Worm (Caenorhabditis elegans) whole organism, L1 larva: Measurements from ENCODE around the gene ceh-87.
"Not testable (repeated sequence)": the region's sequence is repeated elsewhere in the genome, so short reads cannot be mapped to it uniquely, and the experiment has no call there.

Experiments
- C16A3.4 ChIP-seq: fragments of 150-350 bp; optimal IDR thresholded peaks from 2 replicates; lab custom pipeline; 2014; ENCODE audit warnings: missing biosample characterization, missing genetic modification characterization
- C34B4.2 ChIP-seq: sonication (generic microtip); optimal IDR thresholded peaks from 2 replicates; lab custom pipeline; 2017; ENCODE audit warnings: mild to moderate bottlenecking, missing genetic modification characterization, missing compliant biosample characterization
- F16B12.6 ChIP-seq: fragments of 150-350 bp; optimal IDR thresholded peaks from 2 replicates; lab custom pipeline; 2014; ENCODE audit warnings: missing biosample characterization, missing genetic modification characterization
- ama-1 ChIP-seq: fragments of 150-350 bp; optimal IDR thresholded peaks from 2 replicates; lab custom pipeline; 2014
- blmp-1 ChIP-seq: fragments of 150-350 bp; optimal IDR thresholded peaks from 2 replicates; lab custom pipeline; 2014; ENCODE audit warnings: missing biosample characterization, missing genetic modification characterization
- ceh-82 ChIP-seq, 3 experiments: fragments of 150-350 bp in 1 of 3; sonication (generic microtip) in 2 of 3; optimal IDR thresholded peaks; 2 replicates each; lab custom pipeline; 2014 to 2017; ENCODE audit warnings: missing biosample characterization in 3 of 3, missing genetic modification characterization in 3 of 3
- ceh-88 ChIP-seq: fragments of 200-800 bp; sonication (Bioruptor generic); IDR thresholded peaks from 2 replicates; pipeline ENCODE4 v1.3.6; 2022; ENCODE audit warnings: missing genetic modification characterization, missing compliant biosample characterization
- ceh-90 ChIP-seq: sonication (generic microtip); optimal IDR thresholded peaks from 2 replicates; lab custom pipeline; 2016; ENCODE audit warnings: missing genetic modification characterization, missing compliant biosample characterization
- ces-1 ChIP-seq: fragments of 150-350 bp; optimal IDR thresholded peaks from 2 replicates; lab custom pipeline; 2014; ENCODE audit warnings: missing biosample characterization, missing genetic modification reagents, missing genetic modification characterization
- dpl-1 ChIP-seq, 3 experiments: fragments of 150-350 bp in 2 of 3; sonication (generic microtip) in 1 of 3; optimal IDR thresholded peaks; 2 replicates each; lab custom pipeline; 2014 to 2017; ENCODE audit warnings: missing biosample characterization in 3 of 3, missing genetic modification characterization in 3 of 3, missing genetic modification reagents in 3 of 3
- dsc-1 ChIP-seq: sonication (generic microtip); optimal IDR thresholded peaks from 2 replicates; lab custom pipeline; 2016; ENCODE audit warnings: mild to moderate bottlenecking, missing genetic modification characterization, missing compliant biosample characterization
- efl-1 ChIP-seq, 4 experiments: fragments of 150-350 bp; optimal IDR thresholded peaks in 3 of 4; peaks in 1 of 4; 1 replicate in 1 of 4; 2 replicates in 3 of 4; lab custom pipeline; 2014; ENCODE audit warnings: missing biosample characterization in 2 of 4, missing genetic modification characterization in 2 of 4, missing genetic modification reagents in 2 of 4
- efl-3 ChIP-seq: fragments of 200-800 bp; sonication (Bioruptor generic); optimal IDR thresholded peaks from 2 replicates; lab custom pipeline; 2018; ENCODE audit warnings: mild to moderate bottlenecking, missing genetic modification characterization, missing compliant biosample characterization
- elt-2 ChIP-seq: sonication (generic microtip); optimal IDR thresholded peaks from 2 replicates; lab custom pipeline; 2016; ENCODE audit warnings: missing genetic modification characterization, mild to moderate bottlenecking, inconsistent platforms, missing compliant biosample characterization, missing genetic modification reagents
- ets-5 ChIP-seq: fragments of 200-800 bp; sonication (Bioruptor generic); IDR thresholded peaks from 2 replicates; pipeline ENCODE4 v1.3.6; 2022; ENCODE audit warnings: missing genetic modification characterization, missing compliant biosample characterization
- fkh-8 ChIP-seq: sonication (generic microtip); optimal IDR thresholded peaks from 2 replicates; lab custom pipeline; 2016; ENCODE audit warnings: mild to moderate bottlenecking, missing genetic modification characterization, missing compliant biosample characterization
- grh-1 ChIP-seq: fragments of 200-800 bp; sonication (Bioruptor generic); IDR thresholded peaks from 2 replicates; pipeline ENCODE4 v1.3.6; 2022; ENCODE audit warnings: missing genetic modification reagents, missing genetic modification characterization, missing compliant biosample characterization
- hlh-4 ChIP-seq: sonication (generic microtip); optimal IDR thresholded peaks from 2 replicates; lab custom pipeline; 2016; ENCODE audit warnings: mild to moderate bottlenecking, missing genetic modification characterization, missing compliant biosample characterization
- irx-1 ChIP-seq: sonication (generic microtip); optimal IDR thresholded peaks from 2 replicates; lab custom pipeline; 2016; ENCODE audit warnings: missing genetic modification characterization, missing compliant biosample characterization
- jun-1 ChIP-seq: fragments of 150-350 bp; optimal IDR thresholded peaks from 2 replicates; lab custom pipeline; 2014; ENCODE audit warnings: missing biosample characterization, missing genetic modification reagents, missing genetic modification characterization
- lin-14 ChIP-seq: fragments of 200-800 bp; sonication (Bioruptor generic); optimal IDR thresholded peaks from 2 replicates; lab custom pipeline; 2018; ENCODE audit warnings: mild to moderate bottlenecking, missing genetic modification characterization, moderate library complexity, missing compliant biosample characterization
- lin-15B ChIP-seq: fragments of 150-350 bp; sonication (generic microtip); optimal IDR thresholded peaks from 3 replicates; lab custom pipeline; 2014; ENCODE audit warnings: missing biosample characterization, missing genetic modification characterization
- lin-35 ChIP-seq, 2 experiments: fragments of 150-350 bp; optimal IDR thresholded peaks; 2 replicates each; lab custom pipeline; 2014; ENCODE audit warnings: missing biosample characterization in 2 of 2, missing genetic modification characterization in 2 of 2, missing genetic modification reagents in 2 of 2
- lsy-2 ChIP-seq, 2 experiments: fragments of 150-350 bp; optimal IDR thresholded peaks; 2 replicates each; lab custom pipeline; 2014; ENCODE audit warnings: missing biosample characterization in 2 of 2, missing genetic modification characterization in 2 of 2
- mef-2 ChIP-seq: fragments of 150-350 bp; optimal IDR thresholded peaks from 2 replicates; lab custom pipeline; 2014; ENCODE audit warnings: missing biosample characterization, missing genetic modification characterization
- mep-1 ChIP-seq: fragments of 150-350 bp; optimal IDR thresholded peaks from 2 replicates; lab custom pipeline; 2014; ENCODE audit warnings: missing biosample characterization, missing genetic modification characterization
- nhr-12 ChIP-seq: sonication (generic microtip); optimal IDR thresholded peaks from 2 replicates; lab custom pipeline; 2017; ENCODE audit warnings: missing biosample characterization, missing genetic modification characterization
- nhr-19 ChIP-seq: fragments of 200-800 bp; sonication (Bioruptor generic); conservative IDR thresholded peaks from 2 replicates; pipeline ENCODE4 v1.3.6; 2022; ENCODE audit warnings: missing genetic modification characterization, missing compliant biosample characterization
- nhr-20 ChIP-seq: sonication (generic microtip); optimal IDR thresholded peaks from 2 replicates; lab custom pipeline; 2016; ENCODE audit warnings: mild to moderate bottlenecking, missing genetic modification characterization, missing compliant biosample characterization
- nhr-237 ChIP-seq: fragments of 150-350 bp; optimal IDR thresholded peaks from 2 replicates; lab custom pipeline; 2014; ENCODE audit warnings: missing biosample characterization, missing genetic modification characterization
- nhr-47 ChIP-seq: sonication (generic microtip); optimal IDR thresholded peaks from 2 replicates; lab custom pipeline; 2016; ENCODE audit warnings: mild to moderate bottlenecking, missing genetic modification characterization, moderate library complexity, missing compliant biosample characterization
- nhr-77 ChIP-seq: fragments of 150-350 bp; optimal IDR thresholded peaks from 2 replicates; lab custom pipeline; 2014; ENCODE audit warnings: missing biosample characterization, missing genetic modification characterization
- nhr-85 ChIP-seq: sonication (generic microtip); peaks from one replicate; lab custom pipeline; 2016; ENCODE audit warnings: missing genetic modification characterization, inconsistent platforms, missing compliant biosample characterization
- pag-3 ChIP-seq: sonication (generic microtip); optimal IDR thresholded peaks from 2 replicates; lab custom pipeline; 2017; ENCODE audit warnings: missing genetic modification characterization, mild to moderate bottlenecking, missing compliant biosample characterization, antibody characterized with exemption, borderline replicate concordance; ENCODE audit not compliant: insufficient read depth
- pqm-1 ChIP-seq: sonication (generic microtip); optimal IDR thresholded peaks from 3 replicates; lab custom pipeline; 2017; ENCODE audit warnings: missing biosample characterization, missing genetic modification characterization
- rnt-1 ChIP-seq: sonication (generic microtip); optimal IDR thresholded peaks from 2 replicates; lab custom pipeline; 2016; ENCODE audit warnings: mild to moderate bottlenecking, missing genetic modification characterization, moderate library complexity, missing compliant biosample characterization
- skn-1 ChIP-seq: fragments of 150-350 bp; optimal IDR thresholded peaks from 2 replicates; lab custom pipeline; 2014; ENCODE audit warnings: missing biosample characterization, missing genetic modification characterization
- snpc-4 ChIP-seq: fragments of 150-350 bp; optimal IDR thresholded peaks from 2 replicates; lab custom pipeline; 2014; ENCODE audit warnings: missing biosample characterization, missing genetic modification characterization
- snu-23 ChIP-seq: sonication (generic microtip); optimal IDR thresholded peaks from 2 replicates; lab custom pipeline; 2016; ENCODE audit warnings: missing genetic modification characterization, missing compliant biosample characterization
- sptf-1 ChIP-seq: fragments of 150-350 bp; optimal IDR thresholded peaks from 2 replicates; lab custom pipeline; 2014; ENCODE audit warnings: missing biosample characterization, missing genetic modification characterization
- swsn-7 ChIP-seq: sonication (generic microtip); optimal IDR thresholded peaks from 2 replicates; lab custom pipeline; 2016; ENCODE audit warnings: missing genetic modification characterization, missing compliant biosample characterization
- tlp-1 ChIP-seq: fragments of 150-350 bp; optimal IDR thresholded peaks from 2 replicates; lab custom pipeline; 2014; ENCODE audit warnings: missing biosample characterization, missing genetic modification characterization
- unc-130 ChIP-seq: fragments of 150-350 bp; optimal IDR thresholded peaks from 2 replicates; lab custom pipeline; 2017; ENCODE audit warnings: missing biosample characterization, missing genetic modification characterization, inconsistent platforms
- unc-86 ChIP-seq: sonication (generic microtip); optimal IDR thresholded peaks from 2 replicates; lab custom pipeline; 2016; ENCODE audit warnings: missing genetic modification characterization, missing compliant biosample characterization
- unc-98 ChIP-seq: fragments of 200-800 bp; sonication (Bioruptor generic); IDR thresholded peaks from 2 replicates; pipeline ENCODE4 v1.3.6; 2022; ENCODE audit warnings: missing genetic modification characterization, missing compliant biosample characterization
- xbp-1 ChIP-seq: sonication (generic microtip); optimal IDR thresholded peaks from 2 replicates; lab custom pipeline; 2016; ENCODE audit warnings: missing genetic modification characterization, missing compliant biosample characterization
- zip-4 ChIP-seq: fragments of 200-800 bp; sonication (Bioruptor generic); optimal IDR thresholded peaks from 2 replicates; lab custom pipeline; 2018; ENCODE audit warnings: mild to moderate bottlenecking, missing genetic modification characterization, moderate library complexity, missing compliant biosample characterization
- ztf-11 ChIP-seq, 2 experiments: sonication (generic microtip); optimal IDR thresholded peaks; 2 replicates each; lab custom pipeline; 2016 to 2017; ENCODE audit warnings: missing genetic modification characterization in 2 of 2, missing biosample characterization in 1 of 2, missing compliant biosample characterization in 1 of 2

ceh-87 gene

DNA sequence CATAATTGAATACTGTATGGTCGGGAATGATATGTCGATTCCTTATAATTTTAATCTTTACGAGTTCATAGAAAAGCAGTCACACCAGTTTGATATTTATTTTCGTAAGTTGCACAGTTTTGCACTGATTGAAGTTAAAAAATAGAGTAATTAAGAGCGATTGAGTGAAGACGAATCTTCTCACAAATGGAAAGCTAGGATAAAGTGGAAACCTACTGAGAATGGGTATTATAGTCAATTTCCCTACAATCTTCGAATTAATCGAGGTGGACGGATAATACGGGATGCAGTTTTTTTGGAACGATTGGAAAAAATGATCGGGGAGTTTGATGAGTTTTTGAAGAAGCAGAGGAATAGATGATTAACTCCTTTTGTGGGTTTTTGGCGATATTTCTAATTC is 43.1 kb downstream of the ceh-87 start, which contains the start of gene F22E5.23:
Gene F22E5.23, plus strand, starts transcription at position 301 of the 400 bp plus-strand sequence.
- no peak for TF ChIP-seq blmp-1 (tag; lab: Kevin White, UChicago)
- no peak for TF ChIP-seq zip-4 (GFP tag; lab: Kevin White, UChicago)
- no peak for TF ChIP-seq rnt-1 (tag; lab: Kevin White, UChicago)
- TF ChIP-seq C34B4.2 (tag; lab: Kevin White, UChicago): no peak
- TF ChIP-seq dpl-1 (GFP tag; optimal IDR thresholded peaks at IDR 0.05; lab: Kevin White, UChicago): no peak
- TF ChIP-seq nhr-19 (GFP tag; lab: Robert Waterston, UW): no peak
- no peak for TF ChIP-seq nhr-237 (tag; lab: Kevin White, UChicago)
- TF ChIP-seq pag-3 (tag; lab: Kevin White, UChicago): no peak
- TF ChIP-seq nhr-12 (tag; lab: Kevin White, UChicago): no peak
- TF ChIP-seq pqm-1 (tag; lab: Kevin White, UChicago): no peak
- TF ChIP-seq ceh-90: no peak
- TF ChIP-seq ama-1: no peak
- TF ChIP-seq lin-14: no peak
- no peak for TF ChIP-seq elt-2 (tag; lab: Kevin White, UChicago)
- TF ChIP-seq mef-2 (tag; lab: Kevin White, UChicago): no peak
- no peak for TF ChIP-seq snu-23 (GFP tag; lab: Kevin White, UChicago)
- TF ChIP-seq ceh-88 (GFP tag; lab: Robert Waterston, UW): no peak
- TF ChIP-seq ces-1 (GFP tag; lab: Kevin White, UChicago): no peak
- no peak for TF ChIP-seq jun-1 (tag; lab: Kevin White, UChicago)
- TF ChIP-seq hlh-4 (tag; lab: Kevin White, UChicago): no peak

DNA sequence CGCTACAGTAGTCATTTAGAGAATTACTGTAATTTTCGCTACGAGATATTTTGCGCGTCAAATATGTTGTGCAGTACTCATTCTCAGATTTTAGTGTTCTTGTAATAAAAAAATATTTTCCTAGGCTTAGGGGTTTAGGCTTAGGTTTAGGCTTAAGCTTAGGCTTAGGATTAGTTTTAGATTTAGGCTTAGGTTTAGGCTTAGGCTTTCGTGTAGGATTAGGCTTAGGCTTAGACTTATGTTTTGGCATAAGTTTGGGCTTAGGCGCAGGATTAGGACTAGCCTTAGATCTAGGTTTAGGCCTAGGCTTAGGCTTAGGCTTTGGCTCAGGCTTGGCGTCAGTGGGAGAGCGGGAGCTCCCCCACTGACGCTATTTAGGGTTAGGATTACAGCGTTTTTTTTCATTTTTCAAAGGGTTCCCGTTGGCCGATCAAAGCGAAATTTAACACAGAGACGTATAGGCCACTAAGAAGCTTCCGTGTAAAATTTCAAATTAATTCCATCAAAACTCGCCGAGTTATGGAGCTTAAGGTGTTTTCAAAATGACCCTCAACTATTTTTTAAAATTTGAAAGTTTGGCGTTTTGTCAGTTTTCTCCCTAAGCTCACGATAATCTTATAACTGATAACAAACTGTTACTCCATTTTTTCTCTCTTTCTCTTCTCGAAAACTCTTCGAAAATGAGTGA is 44.6 kb downstream of the ceh-87 start, which contains the start of gene F22E5.8:
Gene F22E5.8, plus strand, starts transcription at position 638 of the 688 bp plus-strand sequence.
- TF ChIP-seq mep-1; snpc-4 (tag; lab: Kevin White, UChicago); nhr-77: not testable (repeated sequence)

DNA sequence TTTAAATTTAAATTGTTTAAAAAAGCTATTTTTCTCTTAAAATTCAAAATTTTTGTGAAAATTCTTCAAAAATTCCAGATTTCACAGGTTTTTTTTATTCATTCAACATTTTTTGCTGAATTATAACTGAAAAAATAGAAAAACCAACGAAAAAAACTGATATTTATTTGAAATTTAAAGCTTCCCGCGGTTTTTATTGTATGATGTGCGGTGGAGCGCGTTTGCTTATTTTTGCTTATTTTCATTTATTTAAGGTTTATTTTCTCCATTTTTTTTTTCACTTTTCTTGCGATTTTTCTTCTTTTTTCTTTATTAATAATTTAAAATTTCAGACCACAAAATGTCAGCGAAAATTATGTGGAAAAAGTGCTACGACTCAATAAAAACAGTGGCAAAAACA is 46.0 kb downstream of the ceh-87 start, which contains the start of gene F22E5.9:
Gene F22E5.9, plus strand, starts transcription at position 327 of the 400 bp plus-strand sequence.
- no peak for TF ChIP-seq fkh-8 (tag; lab: Kevin White, UChicago)
- TF ChIP-seq grh-1 (GFP tag; lab: Robert Waterston, UW): no peak
- TF ChIP-seq dpl-1 (GFP tag; optimal IDR thresholded peaks at IDR 0.05; lab: Kevin White, UChicago): peak; percentile 81 to 91 (median 89)
- TF ChIP-seq C34B4.2 (tag; lab: Kevin White, UChicago): no peak
- peak; percentile 13 for TF ChIP-seq blmp-1 (tag; lab: Kevin White, UChicago)
- peak; percentile 91 to 97 for TF ChIP-seq efl-1 (optimal IDR thresholded peaks at IDR 0.05; lab: Kevin White, UChicago)
- peak; percentile 91 to 99 for TF ChIP-seq efl-1 (GFP tag; optimal IDR thresholded peaks at IDR 0.05 in 1 of 2; lab: Kevin White, UChicago)
- TF ChIP-seq lin-15B (tag; lab: Kevin White, UChicago): no peak
- TF ChIP-seq nhr-20 (tag; lab: Kevin White, UChicago): peak; percentile 25
- no peak for TF ChIP-seq dsc-1
- TF ChIP-seq jun-1 (tag; lab: Kevin White, UChicago): no peak
- no peak for TF ChIP-seq zip-4 (GFP tag; lab: Kevin White, UChicago)
- TF ChIP-seq F16B12.6 (tag; lab: Kevin White, UChicago): no peak
- TF ChIP-seq hlh-4 (tag; lab: Kevin White, UChicago): no peak
- peak; percentile 4 for TF ChIP-seq irx-1 (tag; lab: Kevin White, UChicago)
- peak; percentile 33 to 59 for TF ChIP-seq lsy-2 (tag; optimal IDR thresholded peaks at IDR 0.05; lab: Kevin White, UChicago)
- TF ChIP-seq C16A3.4 (tag; lab: Kevin White, UChicago): peak; percentile 16
- TF ChIP-seq efl-3 (GFP tag; lab: Kevin White, UChicago): no peak
- no peak for TF ChIP-seq ceh-82 (tag; optimal IDR thresholded peaks at IDR 0.05; lab: Kevin White, UChicago)
- no peak for TF ChIP-seq unc-130 (tag; lab: Kevin White, UChicago)
- TF ChIP-seq tlp-1: no peak
- peak; percentile 80 to 92 for TF ChIP-seq lin-35 (GFP tag; optimal IDR thresholded peaks at IDR 0.05; lab: Kevin White, UChicago)
- TF ChIP-seq sptf-1 (tag; lab: Kevin White, UChicago): no peak
- peak; percentile 48 for TF ChIP-seq nhr-85 (tag; lab: Kevin White, UChicago)
- no peak for TF ChIP-seq nhr-47
- TF ChIP-seq unc-98 (GFP tag; lab: Robert Waterston, UW): no peak
- no peak for TF ChIP-seq ets-5 (GFP tag; lab: Robert Waterston, UW)
- TF ChIP-seq ztf-11 (tag; optimal IDR thresholded peaks at IDR 0.05; lab: Kevin White, UChicago): no peak
- no peak for TF ChIP-seq unc-86 (tag; lab: Kevin White, UChicago)
- peak; percentile 17 for TF ChIP-seq swsn-7 (tag; lab: Kevin White, UChicago)
- TF ChIP-seq xbp-1: peak; percentile 9
- TF ChIP-seq nhr-12 (tag; lab: Kevin White, UChicago): no peak
- peak; percentile 57 for TF ChIP-seq skn-1 (tag; lab: Kevin White, UChicago)
